Worm (Caenorhabditis elegans): ENCODE data around the gene M7.7.

DNA sequence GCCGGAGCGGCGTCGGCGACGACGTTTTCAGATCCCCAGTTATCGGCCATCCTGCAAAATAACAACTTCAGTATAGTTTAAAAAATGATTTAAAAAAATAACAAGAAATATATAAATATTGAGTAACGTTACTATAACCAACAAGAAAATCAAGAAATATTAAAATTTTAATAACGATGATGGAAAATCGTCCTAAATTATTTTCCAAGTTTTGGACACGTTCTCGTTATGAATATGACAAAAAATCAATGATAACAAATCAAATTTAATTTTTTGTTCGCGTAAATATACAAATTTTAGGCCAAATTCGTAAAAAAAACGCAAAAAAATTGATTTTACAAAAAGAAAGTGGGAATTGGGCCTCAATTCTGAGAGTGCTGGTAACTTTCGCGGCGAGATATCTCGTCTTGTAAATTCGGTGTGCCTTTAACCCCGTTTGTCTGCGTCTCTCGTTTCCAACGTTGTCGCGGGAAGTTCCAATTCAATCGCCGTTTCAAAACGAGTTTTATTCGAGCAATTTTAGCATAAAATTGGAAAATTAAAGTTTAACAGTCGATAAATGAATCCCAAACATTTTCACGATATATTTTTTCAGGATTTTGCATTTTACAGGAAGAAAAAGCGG, 21.5 kb downstream of the M7.7 start, which contains the start of gene rps-5:
- TF ChIP-seq ceh-16 (tag; optimal IDR thresholded peaks at IDR 0.05) (no peak), mdl-1 (tag; optimal IDR thresholded peaks at IDR 0.05) (no peak), skn-1 (tag; optimal IDR thresholded peaks at IDR 0.05) (no peak), unc-39 (tag; optimal IDR thresholded peaks at IDR 0.05) (no peak), snpc-4 (tag; optimal IDR thresholded peaks at IDR 0.05) (peak; percentile 49), ama-1 (optimal IDR thresholded peaks at IDR 0.05) (peak; percentile 18), nhr-237 (tag; optimal IDR thresholded peaks at IDR 0.05) (no peak), lin-13 (GFP tag; optimal IDR thresholded peaks at IDR 0.05) (peak; percentile 61), blmp-1 (tag; optimal IDR thresholded peaks at IDR 0.05; ENCODE audit: insufficient read depth) (no peak), ceh-82 (tag; optimal IDR thresholded peaks at IDR 0.05) (no peak), lin-11 (tag; optimal IDR thresholded peaks at IDR 0.05) (peak; percentile 47), R02D3.7 (tag; optimal IDR thresholded peaks at IDR 0.05) (no peak), lsy-2 (tag; optimal IDR thresholded peaks at IDR 0.05) (peak; percentile 50 to 89), sma-3 (GFP tag; optimal IDR thresholded peaks at IDR 0.05) (peak; percentile 22)

Measured in whole organism, L2 larva.